Worm (Caenorhabditis elegans): ENCODE data around the gene mlc-2.

The mlc-2 gene

ce11 chrX:17471703-17472102 is 15.3 kb upstream of the mlc-2 start (continued):
- TF ChIP-seq pha-4 (GFP tag; IDR thresholded peaks at IDR 0.05), result no peak
- TF ChIP-seq pha-4 (tag; optimal IDR thresholded peaks at IDR 0.05), result no peak
- no peak for TF ChIP-seq nhr-102 (tag; optimal IDR thresholded peaks at IDR 0.05)
- no peak for TF ChIP-seq php-3 (GFP tag; IDR thresholded peaks at IDR 0.05)

ce11 chrX:17468483-17468882 is 12.1 kb upstream of the mlc-2 start:
- TF ChIP-seq aha-1 (tag), result peak; percentile 92
- no peak for TF ChIP-seq ceh-62 (tag; optimal IDR thresholded peaks at IDR 0.05)

ce11 chrX:17466615-17467014 is 10.2 kb upstream of the mlc-2 start, which contains the start of gene ZK54.3:
ZK54.3 (minus strand) TSS chrX:17467005.
- no peak for TF ChIP-seq spr-1 (tag; optimal IDR thresholded peaks at IDR 0.05)
- no peak for TF ChIP-seq F10B5.3 (tag; optimal IDR thresholded peaks at IDR 0.05)
- TF ChIP-seq nhr-42 (GFP tag; IDR thresholded peaks at IDR 0.05), result no peak
- TF ChIP-seq ztf-7 (tag; optimal IDR thresholded peaks at IDR 0.05), result no peak
- no peak for TF ChIP-seq nhr-237 (tag; optimal IDR thresholded peaks at IDR 0.05)
- TF ChIP-seq pha-4 (GFP tag; IDR thresholded peaks at IDR 0.05), result no peak
- TF ChIP-seq pha-4 (tag; optimal IDR thresholded peaks at IDR 0.05), result no peak
- no peak for TF ChIP-seq mdt-29 (GFP tag; IDR thresholded peaks at IDR 0.05)
- no peak for TF ChIP-seq dpl-1 (GFP tag; optimal IDR thresholded peaks at IDR 0.05)
- TF ChIP-seq attf-4 (tag; optimal IDR thresholded peaks at IDR 0.05), result no peak
- TF ChIP-seq lim-7 (GFP tag; IDR thresholded peaks at IDR 0.05), result no peak
- TF ChIP-seq tra-1 (GFP tag; IDR thresholded peaks at IDR 0.05), result no peak
- no peak for TF ChIP-seq snpc-4 (tag; optimal IDR thresholded peaks at IDR 0.05)
- no peak for TF ChIP-seq nhr-6 (tag; optimal IDR thresholded peaks at IDR 0.05)
- no peak for TF ChIP-seq ceh-20 (GFP tag; IDR thresholded peaks at IDR 0.05)
- 0 out of 2 replicates have a peak, but pooled peaks have one; percentile 14 for TF ChIP-seq ctbp-1 (GFP tag; IDR thresholded peaks at IDR 0.05)
- no peak for TF ChIP-seq zfp-3 (GFP tag; conservative IDR thresholded peaks at IDR 0.05)
- TF ChIP-seq duxl-1 (tag; optimal IDR thresholded peaks at IDR 0.05; ENCODE audit: poor library complexity), result no peak
- no peak for TF ChIP-seq unc-130 (GFP tag; optimal IDR thresholded peaks at IDR 0.05)
- no peak for TF ChIP-seq sdz-12 (GFP tag; optimal IDR thresholded peaks at IDR 0.05)
- TF ChIP-seq T26A8.4 (GFP tag; IDR thresholded peaks at IDR 0.05), result no peak
- no peak for TF ChIP-seq egl-27 (tag; optimal IDR thresholded peaks at IDR 0.05)
- TF ChIP-seq mxl-2 (GFP tag; conservative IDR thresholded peaks at IDR 0.05), result no peak
- no peak for TF ChIP-seq D1046.2 (GFP tag; IDR thresholded peaks at IDR 0.05)
- TF ChIP-seq aha-1 (tag), result no peak
- TF ChIP-seq dmd-6 (GFP tag; IDR thresholded peaks at IDR 0.05), result peak; percentile 24; the same call in 1 of the 2 replicates
- TF ChIP-seq dmd-9 (GFP tag; IDR thresholded peaks at IDR 0.05), result no peak
- 0 out of 2 replicates have a peak, but pooled peaks have one; percentile 9 for TF ChIP-seq hmg-1.1 (GFP tag; IDR thresholded peaks at IDR 0.05)
- no peak for TF ChIP-seq nhr-25 (tag; optimal IDR thresholded peaks at IDR 0.05; ENCODE audit: borderline replicate concordance, insufficient read depth)
- no peak for TF ChIP-seq aly-2 (tag; optimal IDR thresholded peaks at IDR 0.05)
- no peak for TF ChIP-seq nhr-111 (GFP tag; optimal IDR thresholded peaks at IDR 0.05)
- no peak for TF ChIP-seq mxl-3 (GFP tag; optimal IDR thresholded peaks at IDR 0.05)
- no peak for TF ChIP-seq F44E2.7 (GFP tag; IDR thresholded peaks at IDR 0.05)
- no peak for TF ChIP-seq lin-29 (GFP tag; IDR thresholded peaks at IDR 0.05)
- no peak for TF ChIP-seq hlh-30 (tag; optimal IDR thresholded peaks at IDR 0.05; ENCODE audit: insufficient read depth)
- TF ChIP-seq Y75B8A.6 (GFP tag; IDR thresholded peaks at IDR 0.05), result no peak
- no peak for TF ChIP-seq zip-11 (GFP tag; IDR thresholded peaks at IDR 0.05)
- peak; percentile 18 for TF ChIP-seq dve-1 (tag; optimal IDR thresholded peaks at IDR 0.05; ENCODE audit: insufficient read depth)
- TF ChIP-seq ZK546.5 (tag; optimal IDR thresholded peaks at IDR 0.05), result no peak
- no peak for TF ChIP-seq mes-2 (tag; optimal IDR thresholded peaks at IDR 0.05; ENCODE audit: poor library complexity, severe bottlenecking)
- TF ChIP-seq lsy-2 (tag; optimal IDR thresholded peaks at IDR 0.05), result peak in 1 of 2 experiments; percentile 62
- TF ChIP-seq tag-97 (GFP tag; IDR thresholded peaks at IDR 0.05), result no peak
- no peak for TF ChIP-seq zfp-2 (tag; optimal IDR thresholded peaks at IDR 0.05)
- TF ChIP-seq egl-43 (GFP tag; IDR thresholded peaks at IDR 0.05), result no peak
- TF ChIP-seq php-3 (GFP tag; IDR thresholded peaks at IDR 0.05), result no peak
